Fruit fly (Drosophila melanogaster) whole organism, embryonic: Measurements from ENCODE around the gene CG1635.

Source experiments
- CG10209 ChIP-seq: fragments of 200-800 bp; sonication (Bioruptor generic); optimal IDR thresholded peaks from 3 replicates; lab custom pipeline; 2017; ENCODE audit warnings: missing biosample characterization, mild to moderate bottlenecking, missing genetic modification characterization, missing genetic modification reagents
- CG2889 ChIP-seq: fragments of 200-800 bp; sonication (Bioruptor generic); IDR thresholded peaks from 3 replicates; pipeline ENCODE4 v1.3.6; 2022; ENCODE audit warnings: missing biosample characterization, missing genetic modification characterization
- rib ChIP-seq: fragments of 200-800 bp; sonication (Bioruptor generic); IDR thresholded peaks from 2 replicates; pipeline ENCODE4 v1.3.6; 2022; ENCODE audit warnings: missing biosample characterization, missing genetic modification characterization
- scrt ChIP-seq: fragments of 200-800 bp; sonication (Bioruptor generic); optimal IDR thresholded peaks from 2 replicates; lab custom pipeline; 2018; ENCODE audit warnings: missing biosample characterization, mild to moderate bottlenecking, missing genetic modification characterization, moderate library complexity
- tio ChIP-seq: fragments of 200-800 bp; sonication (Bioruptor generic); optimal IDR thresholded peaks from 2 replicates; lab custom pipeline; 2017; ENCODE audit warnings: missing biosample characterization, missing genetic modification characterization, inconsistent platforms

dm6 chr3R:31630376-31630775 lies 41.9 kb downstream of the CG1635 start:
- TF ChIP-seq CG10209 (GFP tag; lab: Kevin White, UChicago) (no peak), scrt (GFP tag; lab: Kevin White, UChicago) (no peak), CG2889 (no peak), tio (peak; percentile 5), rib (GFP tag; lab: Robert Waterston, UW) (no peak)
